Fruit fly (Drosophila melanogaster) whole organism, embryonic: Measurements from ENCODE around the gene CG43062.

Source experiments
- ATbp ChIP-seq: fragments of 200-800 bp; sonication (Bioruptor generic); optimal IDR thresholded peaks from 2 replicates; lab custom pipeline; 2017; ENCODE audit warnings: missing biosample characterization, mild to moderate bottlenecking, missing genetic modification characterization, missing genetic modification reagents
- Antp ChIP-seq: fragments of 200-800 bp; sonication (Bioruptor generic); optimal IDR thresholded peaks from 3 replicates; lab custom pipeline; 2016; ENCODE audit warnings: missing biosample characterization, missing genetic modification characterization
- Awh ChIP-seq: fragments of 200-800 bp; sonication (Bioruptor generic); IDR thresholded peaks from 2 replicates; pipeline ENCODE4, ENCODE4 v1.3.6; 2022; ENCODE audit warnings: missing biosample characterization, missing genetic modification characterization
- BEAF-32 ChIP-seq: fragments of 200-800 bp; sonication (Bioruptor generic); optimal IDR thresholded peaks from 3 replicates; lab custom pipeline; 2017; ENCODE audit warnings: missing biosample characterization, missing genetic modification characterization, mild to moderate bottlenecking, moderate library complexity, missing genetic modification reagents
- CG10274 ChIP-seq: fragments of 200-800 bp; sonication (Bioruptor generic); optimal IDR thresholded peaks from 3 replicates; lab custom pipeline; 2017; ENCODE audit warnings: missing biosample characterization, mild to moderate bottlenecking, missing genetic modification characterization
- CG12071 ChIP-seq: fragments of 200-800 bp; sonication (Bioruptor generic); optimal IDR thresholded peaks from 3 replicates; lab custom pipeline; 2018; ENCODE audit warnings: missing biosample characterization, mild to moderate bottlenecking, missing genetic modification characterization
- CG12744 ChIP-seq: fragments of 200-800 bp; sonication (Bioruptor generic); optimal IDR thresholded peaks from 2 replicates; lab custom pipeline; 2016; ENCODE audit warnings: missing biosample characterization, missing genetic modification characterization
- CG13775 ChIP-seq: fragments of 200-800 bp; sonication (Bioruptor generic); optimal IDR thresholded peaks from 3 replicates; lab custom pipeline; 2017; ENCODE audit warnings: missing biosample characterization, mild to moderate bottlenecking, missing genetic modification characterization
- CG14710 ChIP-seq: fragments of 200-800 bp; sonication (Bioruptor generic); optimal IDR thresholded peaks from 3 replicates; lab custom pipeline; 2019; ENCODE audit warnings: missing biosample characterization, mild to moderate bottlenecking, missing genetic modification characterization, moderate library complexity
- CG1647 ChIP-seq: fragments of 200-800 bp; sonication (Bioruptor generic); optimal IDR thresholded peaks from 3 replicates; lab custom pipeline; 2016; ENCODE audit warnings: missing biosample characterization, missing genetic modification characterization
- CG2889 ChIP-seq: fragments of 200-800 bp; sonication (Bioruptor generic); IDR thresholded peaks from 3 replicates; pipeline ENCODE4 v1.3.6; 2022; ENCODE audit warnings: missing biosample characterization, missing genetic modification characterization
- CG32772 ChIP-seq: fragments of 200-800 bp; sonication (Bioruptor generic); IDR thresholded peaks from 2 replicates; pipeline ENCODE4 v1.3.6; 2022; ENCODE audit warnings: missing biosample characterization, missing genetic modification characterization
- CG43689 ChIP-seq: fragments of 200-800 bp; sonication (Bioruptor generic); IDR thresholded peaks from 2 replicates; pipeline ENCODE4 v1.3.6; 2022; ENCODE audit warnings: missing biosample characterization, missing genetic modification characterization
- CG5180 ChIP-seq: fragments of 200-800 bp; sonication (Bioruptor generic); optimal IDR thresholded peaks from 3 replicates; lab custom pipeline; 2017; ENCODE audit warnings: missing biosample characterization, missing genetic modification characterization, mild to moderate bottlenecking, moderate library complexity, missing genetic modification reagents
- CG6254 ChIP-seq: fragments of 200-800 bp; sonication (Bioruptor generic); optimal IDR thresholded peaks from 3 replicates; lab custom pipeline; 2017; ENCODE audit warnings: mild to moderate bottlenecking, missing biosample characterization, missing genetic modification reagents, missing genetic modification characterization
- CG7372 ChIP-seq: fragments of 200-800 bp; sonication (Bioruptor generic); IDR thresholded peaks from 2 replicates; pipeline ENCODE4 v1.3.6; 2022; ENCODE audit warnings: missing biosample characterization, missing genetic modification characterization
- CG8089 ChIP-seq: fragments of 200-800 bp; sonication (Bioruptor generic); optimal IDR thresholded peaks from 3 replicates; lab custom pipeline; 2016; ENCODE audit warnings: missing biosample characterization, missing genetic modification characterization
- CG8388 ChIP-seq: fragments of 200-800 bp; sonication (Bioruptor generic); optimal IDR thresholded peaks from 2 replicates; lab custom pipeline; 2019; ENCODE audit warnings: missing biosample characterization, mild to moderate bottlenecking, missing genetic modification characterization, moderate library complexity
- CG8944 ChIP-seq: fragments of 200-800 bp; sonication (Bioruptor generic); optimal IDR thresholded peaks from 3 replicates; lab custom pipeline; 2016; ENCODE audit warnings: missing biosample characterization, missing genetic modification characterization
- CG9215 ChIP-seq: fragments of 200-800 bp; sonication (Bioruptor generic); IDR thresholded peaks from 2 replicates; pipeline ENCODE4 v1.3.6; 2022; ENCODE audit warnings: missing biosample characterization, missing genetic modification characterization
- Dip3 ChIP-seq: fragments of 200-800 bp; sonication (Bioruptor generic); optimal IDR thresholded peaks from 3 replicates; lab custom pipeline; 2016; ENCODE audit warnings: missing biosample characterization, missing genetic modification characterization
- ERR ChIP-seq: fragments of 200-800 bp; sonication (Bioruptor generic); optimal IDR thresholded peaks from 2 replicates; lab custom pipeline; 2016; ENCODE audit warnings: missing biosample characterization, missing genetic modification characterization
- Ets97D ChIP-seq: fragments of 200-800 bp; sonication (Bioruptor generic); optimal IDR thresholded peaks from 3 replicates; lab custom pipeline; 2016; ENCODE audit warnings: missing biosample characterization, missing genetic modification characterization
- Hey ChIP-seq: fragments of 200-800 bp; sonication (Bioruptor generic); optimal IDR thresholded peaks from 3 replicates; lab custom pipeline; 2018; ENCODE audit warnings: missing biosample characterization, mild to moderate bottlenecking, missing genetic modification characterization
- Hsf ChIP-seq: fragments of 200-800 bp; sonication (Bioruptor generic); optimal IDR thresholded peaks from 3 replicates; lab custom pipeline; 2016; ENCODE audit warnings: missing biosample characterization, missing genetic modification characterization
- Kr ChIP-seq: fragments of 200-800 bp; sonication (Bioruptor generic); optimal IDR thresholded peaks from 2 replicates; lab custom pipeline; 2017; ENCODE audit warnings: missing biosample characterization, mild to moderate bottlenecking, missing genetic modification characterization
- Myb ChIP-seq: fragments of 200-800 bp; sonication (Bioruptor generic); optimal IDR thresholded peaks from 2 replicates; lab custom pipeline; 2016; ENCODE audit warnings: missing biosample characterization, missing genetic modification characterization
- Oaz ChIP-seq: fragments of 200-800 bp; sonication (Bioruptor generic); IDR thresholded peaks from 2 replicates; pipeline ENCODE4 v1.3.6; 2022; ENCODE audit warnings: missing biosample characterization, missing genetic modification characterization
- Optix ChIP-seq: fragments of 200-800 bp; sonication (Bioruptor generic); IDR thresholded peaks from 3 replicates; pipeline ENCODE4 v1.3.6; 2022; ENCODE audit warnings: missing biosample characterization, missing genetic modification characterization
- Stat92E ChIP-seq, 3 experiments: fragments of >200 bp in 2 of 3; fragments of 200-800 bp in 1 of 3; sonication (Bioruptor generic) in 1 of 3; optimal IDR thresholded peaks; 2 replicates each; lab custom pipeline; 2017 to 2019; ENCODE audit warnings: missing biosample characterization in 3 of 3, missing genetic modification characterization in 3 of 3, mild to moderate bottlenecking in 1 of 3, moderate library complexity in 1 of 3
- Usf ChIP-seq: fragments of 200-800 bp; sonication (Bioruptor generic); optimal IDR thresholded peaks from 2 replicates; lab custom pipeline; 2017; ENCODE audit warnings: missing genotype, missing biosample characterization, missing genetic modification characterization
- YL-1 ChIP-seq: fragments of 200-800 bp; sonication (Bioruptor generic); optimal IDR thresholded peaks from 3 replicates; lab custom pipeline; 2017; ENCODE audit warnings: missing biosample characterization, mild to moderate bottlenecking, missing genetic modification characterization
- aop ChIP-seq: fragments of 200-800 bp; sonication (Bioruptor generic); IDR thresholded peaks from 2 replicates; pipeline ENCODE4 v1.3.6; 2022; ENCODE audit warnings: missing biosample characterization, missing genetic modification characterization
- cad ChIP-seq: fragments of >200 bp; optimal IDR thresholded peaks from 2 replicates; lab custom pipeline; 2017; ENCODE audit warnings: missing biosample characterization, missing genetic modification characterization
- dm ChIP-seq: fragments of 200-800 bp; sonication (Bioruptor generic); optimal IDR thresholded peaks from 3 replicates; lab custom pipeline; 2016; ENCODE audit warnings: missing biosample characterization, missing genetic modification characterization
- dpn ChIP-seq, 2 experiments: fragments of 200-800 bp; sonication (Bioruptor generic); optimal IDR thresholded peaks; 3 replicates each; lab custom pipeline; 2016; ENCODE audit warnings: missing biosample characterization in 2 of 2, missing genetic modification characterization in 2 of 2
- dysf ChIP-seq: fragments of 200-800 bp; sonication (Bioruptor generic); IDR thresholded peaks from 3 replicates; pipeline ENCODE4 v1.3.6; 2022; ENCODE audit warnings: missing biosample characterization, missing genetic modification characterization
- fd102C ChIP-seq: fragments of 200-800 bp; sonication (Bioruptor generic); optimal IDR thresholded peaks from 2 replicates; lab custom pipeline; 2018; ENCODE audit warnings: missing biosample characterization, mild to moderate bottlenecking, missing genetic modification characterization, moderate library complexity
- hbn ChIP-seq: fragments of 200-800 bp; sonication (Bioruptor generic); IDR thresholded peaks from 2 replicates; pipeline ENCODE4 v1.3.6; 2022; ENCODE audit warnings: missing biosample characterization, missing genetic modification characterization; ENCODE audit not compliant: partially characterized antibody
- jing ChIP-seq: fragments of 200-800 bp; sonication (Bioruptor generic); optimal IDR thresholded peaks from 2 replicates; lab custom pipeline; 2018; ENCODE audit warnings: missing biosample characterization, mild to moderate bottlenecking, missing genetic modification characterization
- kay ChIP-seq: fragments of 200-800 bp; sonication (Bioruptor generic); optimal IDR thresholded peaks from 2 replicates; lab custom pipeline; 2016; ENCODE audit warnings: missing biosample characterization, missing genetic modification characterization
- lab ChIP-seq: fragments of 200-800 bp; sonication (Bioruptor generic); optimal IDR thresholded peaks from 3 replicates; lab custom pipeline; 2017; ENCODE audit warnings: missing biosample characterization, missing genetic modification characterization, mild to moderate bottlenecking, moderate library complexity, missing genetic modification reagents
- nerfin-1 ChIP-seq: fragments of 200-800 bp; sonication (Bioruptor generic); optimal IDR thresholded peaks from 3 replicates; lab custom pipeline; 2019; ENCODE audit warnings: missing biosample characterization, mild to moderate bottlenecking, missing genetic modification characterization, moderate library complexity
- otp ChIP-seq: fragments of 200-800 bp; sonication (Bioruptor generic); IDR thresholded peaks from 3 replicates; pipeline ENCODE4, ENCODE4 v1.3.6; 2022; ENCODE audit warnings: missing biosample characterization, missing genetic modification characterization
- ro ChIP-seq: fragments of 200-800 bp; sonication (Bioruptor generic); IDR thresholded peaks from 2 replicates; pipeline ENCODE4 v1.3.6; 2022; ENCODE audit warnings: missing biosample characterization, missing genetic modification characterization
- shn ChIP-seq: fragments of 200-800 bp; sonication (Bioruptor generic); optimal IDR thresholded peaks from 3 replicates; lab custom pipeline; 2016; ENCODE audit warnings: missing biosample characterization, missing genetic modification characterization
- sna ChIP-seq: fragments of 200-800 bp; sonication (Bioruptor generic); IDR thresholded peaks from 2 replicates; pipeline ENCODE4 v1.3.6; 2022; ENCODE audit warnings: missing biosample characterization, missing genetic modification characterization; ENCODE audit not compliant: partially characterized antibody
- unc-4 ChIP-seq: fragments of 200-800 bp; sonication (Bioruptor generic); IDR thresholded peaks from 2 replicates; pipeline ENCODE4 v1.3.6; 2022; ENCODE audit warnings: missing biosample characterization, missing genetic modification characterization; ENCODE audit not compliant: partially characterized antibody

The CG43062 gene

dm6 chr3R:11778012-11778865 lies 28.1 kb downstream of the CG43062 start (continued):
- TF ChIP-seq dm (GFP tag; lab: Kevin White, UChicago) = peak; percentile 77
- peak; percentile 65 for TF ChIP-seq CG6254 (GFP tag; lab: Kevin White, UChicago)
- TF ChIP-seq aop (GFP tag; lab: Robert Waterston, UW) = peak; percentile 71
- no peak for TF ChIP-seq jing (GFP tag; lab: Kevin White, UChicago)
- peak; percentile 39 for TF ChIP-seq fd102C (GFP tag; lab: Kevin White, UChicago)
- TF ChIP-seq Dip3 (GFP tag; lab: Kevin White, UChicago) = no peak
- TF ChIP-seq ATbp (GFP tag; lab: Kevin White, UChicago) = peak; percentile 21
- TF ChIP-seq CG9215 (GFP tag; lab: Robert Waterston, UW) = peak; percentile 55
- no peak for TF ChIP-seq CG2889 (GFP tag; lab: Robert Waterston, UW)
- TF ChIP-seq Myb = no peak
- TF ChIP-seq CG8089 (GFP tag; lab: Kevin White, UChicago) = peak; percentile 43
- peak; percentile 99 for TF ChIP-seq Kr (GFP tag; lab: Kevin White, UChicago)
- peak; percentile 19 for TF ChIP-seq CG8944 (GFP tag; lab: Kevin White, UChicago)
- no peak for TF ChIP-seq CG7372 (GFP tag; lab: Robert Waterston, UW)
- peak; percentile 54 for TF ChIP-seq YL-1 (GFP tag; lab: Kevin White, UChicago)
- TF ChIP-seq Ets97D (GFP tag; lab: Kevin White, UChicago) = peak; percentile 65
- TF ChIP-seq kay (GFP tag; lab: Kevin White, UChicago) = peak; percentile 13
- no peak for TF ChIP-seq ERR (GFP tag; lab: Kevin White, UChicago)
- TF ChIP-seq nerfin-1 (tag; lab: Kevin White, UChicago) = peak; percentile 61
- TF ChIP-seq CG1647 = peak; percentile 5
- TF ChIP-seq shn = peak; percentile 62
- peak; percentile 11 for TF ChIP-seq CG10274
- peak in 1 of 3 experiments; percentile 74 for TF ChIP-seq Stat92E (GFP tag; optimal IDR thresholded peaks at IDR 0.05; lab: Kevin White, UChicago)
- TF ChIP-seq cad = no peak
- TF ChIP-seq CG12071 (GFP tag; lab: Kevin White, UChicago) = peak; percentile 8
- no peak for TF ChIP-seq ro (GFP tag; lab: Robert Waterston, UW)
- TF ChIP-seq Hsf (GFP tag; lab: Kevin White, UChicago) = peak; percentile 18
- 0 out of 2 replicates have a peak, but pooled peaks have one; percentile 53 for TF ChIP-seq CG32772 (GFP tag; lab: Robert Waterston, UW)
- TF ChIP-seq CG43689 (GFP tag; lab: Robert Waterston, UW) = no peak
- TF ChIP-seq BEAF-32 (GFP tag; lab: Kevin White, UChicago) = no peak
- TF ChIP-seq lab = peak; percentile 63
- TF ChIP-seq Hey (tag; lab: Kevin White, UChicago) = peak; percentile 38
- peak; percentile 51 for TF ChIP-seq otp
- peak in 1 of 2 experiments; percentile 61 for TF ChIP-seq dpn (GFP tag; optimal IDR thresholded peaks at IDR 0.05; lab: Kevin White, UChicago)
- TF ChIP-seq sna (GFP tag; lab: Robert Waterston, UW) = peak; percentile 40; the same call in 1 of the 2 replicates
- TF ChIP-seq CG5180 (GFP tag; lab: Kevin White, UChicago) = peak; percentile 95
- TF ChIP-seq Optix (GFP tag; lab: Robert Waterston, UW) = no peak
- TF ChIP-seq hbn = 0 out of 2 replicates have a peak, but pooled peaks have one; percentile 21
- TF ChIP-seq CG12744 (GFP tag; lab: Kevin White, UChicago) = peak; percentile 37
- TF ChIP-seq Awh (GFP tag; lab: Robert Waterston, UW) = peak; percentile 7; the same call in 1 of the 2 replicates
- TF ChIP-seq unc-4 (GFP tag; lab: Robert Waterston, UW) = 0 out of 2 replicates have a peak, but pooled peaks have one; percentile 27
- peak; percentile 48 for TF ChIP-seq Antp
- peak; percentile 47; the same call in 2 of the 3 replicates for TF ChIP-seq dysf (GFP tag; lab: Robert Waterston, UW)
- peak; percentile 66 for TF ChIP-seq Usf
- no peak for TF ChIP-seq Oaz (GFP tag; lab: Robert Waterston, UW)
- TF ChIP-seq CG14710 (tag; lab: Kevin White, UChicago) = peak; percentile 69
- TF ChIP-seq CG8388 (GFP tag; lab: Kevin White, UChicago) = peak; percentile 44
- TF ChIP-seq CG13775 (GFP tag; lab: Kevin White, UChicago) = peak; percentile 88
